Worm (Caenorhabditis elegans) whole organism, L1 larva: ENCODE data around the gene dyn-1.

ENCODE experiments used
- C04F5.9 ChIP-seq: sonication (generic microtip); optimal IDR thresholded peaks from 2 replicates; lab custom pipeline; 2016; ENCODE audit warnings: missing genetic modification characterization, missing compliant biosample characterization
- C16A3.4 ChIP-seq: fragments of 150-350 bp; optimal IDR thresholded peaks from 2 replicates; lab custom pipeline; 2014; ENCODE audit warnings: missing biosample characterization, missing genetic modification characterization
- C34B4.2 ChIP-seq: sonication (generic microtip); optimal IDR thresholded peaks from 2 replicates; lab custom pipeline; 2017; ENCODE audit warnings: mild to moderate bottlenecking, missing genetic modification characterization, missing compliant biosample characterization
- Y116A8C.19 ChIP-seq: sonication (generic microtip); optimal IDR thresholded peaks from 2 replicates; lab custom pipeline; 2016; ENCODE audit warnings: missing compliant biosample characterization, missing genetic modification characterization, borderline replicate concordance
- aha-1 ChIP-seq: fragments of 150-350 bp; optimal IDR thresholded peaks from 2 replicates; lab custom pipeline; 2014; ENCODE audit warnings: missing biosample characterization, missing genetic modification characterization
- alr-1 ChIP-seq: fragments of 200-800 bp; sonication (Bioruptor generic); optimal IDR thresholded peaks from 2 replicates; lab custom pipeline; 2018; ENCODE audit warnings: borderline replicate concordance, mild to moderate bottlenecking, missing genetic modification characterization, missing compliant biosample characterization
- aly-2 ChIP-seq: fragments of 150-350 bp; optimal IDR thresholded peaks from 2 replicates; lab custom pipeline; 2014; ENCODE audit warnings: missing biosample characterization, missing genetic modification characterization
- ama-1 ChIP-seq: fragments of 150-350 bp; optimal IDR thresholded peaks from 2 replicates; lab custom pipeline; 2014
- blmp-1 ChIP-seq: fragments of 150-350 bp; optimal IDR thresholded peaks from 2 replicates; lab custom pipeline; 2014; ENCODE audit warnings: missing biosample characterization, missing genetic modification characterization
- ceh-8 ChIP-seq: fragments of 200-800 bp; sonication (Bioruptor generic); optimal IDR thresholded peaks from 2 replicates; lab custom pipeline; 2018; ENCODE audit warnings: mild to moderate bottlenecking, missing genetic modification characterization, moderate library complexity, missing compliant biosample characterization
- ceh-82 ChIP-seq, 3 experiments: fragments of 150-350 bp in 1 of 3; sonication (generic microtip) in 2 of 3; optimal IDR thresholded peaks; 2 replicates each; lab custom pipeline; 2014 to 2017; ENCODE audit warnings: missing biosample characterization in 3 of 3, missing genetic modification characterization in 3 of 3
- ceh-88 ChIP-seq: fragments of 200-800 bp; sonication (Bioruptor generic); IDR thresholded peaks from 2 replicates; pipeline ENCODE4 v1.3.6; 2022; ENCODE audit warnings: missing genetic modification characterization, missing compliant biosample characterization
- dsc-1 ChIP-seq: sonication (generic microtip); optimal IDR thresholded peaks from 2 replicates; lab custom pipeline; 2016; ENCODE audit warnings: mild to moderate bottlenecking, missing genetic modification characterization, missing compliant biosample characterization
- efl-1 ChIP-seq, 4 experiments: fragments of 150-350 bp; optimal IDR thresholded peaks in 3 of 4; peaks in 1 of 4; 1 replicate in 1 of 4; 2 replicates in 3 of 4; lab custom pipeline; 2014; ENCODE audit warnings: missing biosample characterization in 2 of 4, missing genetic modification characterization in 2 of 4, missing genetic modification reagents in 2 of 4
- efl-3 ChIP-seq: fragments of 200-800 bp; sonication (Bioruptor generic); optimal IDR thresholded peaks from 2 replicates; lab custom pipeline; 2018; ENCODE audit warnings: mild to moderate bottlenecking, missing genetic modification characterization, missing compliant biosample characterization
- elt-2 ChIP-seq: sonication (generic microtip); optimal IDR thresholded peaks from 2 replicates; lab custom pipeline; 2016; ENCODE audit warnings: missing genetic modification characterization, mild to moderate bottlenecking, inconsistent platforms, missing compliant biosample characterization, missing genetic modification reagents
- ets-5 ChIP-seq: fragments of 200-800 bp; sonication (Bioruptor generic); IDR thresholded peaks from 2 replicates; pipeline ENCODE4 v1.3.6; 2022; ENCODE audit warnings: missing genetic modification characterization, missing compliant biosample characterization
- fkh-10 ChIP-seq: sonication (generic microtip); optimal IDR thresholded peaks from 2 replicates; lab custom pipeline; 2017; ENCODE audit warnings: missing biosample characterization, missing genetic modification reagents, missing genetic modification characterization
- fkh-4 ChIP-seq: sonication (generic microtip); optimal IDR thresholded peaks from 2 replicates; lab custom pipeline; 2016; ENCODE audit warnings: missing compliant biosample characterization, missing genetic modification characterization, borderline replicate concordance
- fkh-8 ChIP-seq: sonication (generic microtip); optimal IDR thresholded peaks from 2 replicates; lab custom pipeline; 2016; ENCODE audit warnings: mild to moderate bottlenecking, missing genetic modification characterization, missing compliant biosample characterization
- fos-1 ChIP-seq: fragments of 150-350 bp; optimal IDR thresholded peaks from 2 replicates; lab custom pipeline; 2014; ENCODE audit warnings: missing biosample characterization, missing genetic modification characterization
- hlh-17 ChIP-seq: fragments of 200-800 bp; sonication (Bioruptor generic); optimal IDR thresholded peaks from 2 replicates; lab custom pipeline; 2018; ENCODE audit warnings: missing genetic modification characterization, mild to moderate bottlenecking, missing compliant biosample characterization, moderate library complexity, borderline replicate concordance
- hlh-4 ChIP-seq: sonication (generic microtip); optimal IDR thresholded peaks from 2 replicates; lab custom pipeline; 2016; ENCODE audit warnings: mild to moderate bottlenecking, missing genetic modification characterization, missing compliant biosample characterization
- irx-1 ChIP-seq: sonication (generic microtip); optimal IDR thresholded peaks from 2 replicates; lab custom pipeline; 2016; ENCODE audit warnings: missing genetic modification characterization, missing compliant biosample characterization
- lin-13 ChIP-seq: fragments of 150-350 bp; optimal IDR thresholded peaks from 2 replicates; lab custom pipeline; 2014; ENCODE audit warnings: missing biosample characterization, missing genetic modification reagents, missing genetic modification characterization
- lin-14 ChIP-seq: fragments of 200-800 bp; sonication (Bioruptor generic); optimal IDR thresholded peaks from 2 replicates; lab custom pipeline; 2018; ENCODE audit warnings: mild to moderate bottlenecking, missing genetic modification characterization, moderate library complexity, missing compliant biosample characterization
- lin-15B ChIP-seq: fragments of 150-350 bp; sonication (generic microtip); optimal IDR thresholded peaks from 3 replicates; lab custom pipeline; 2014; ENCODE audit warnings: missing biosample characterization, missing genetic modification characterization
- lin-35 ChIP-seq, 2 experiments: fragments of 150-350 bp; optimal IDR thresholded peaks; 2 replicates each; lab custom pipeline; 2014; ENCODE audit warnings: missing biosample characterization in 2 of 2, missing genetic modification characterization in 2 of 2, missing genetic modification reagents in 2 of 2
- lin-39 ChIP-seq: fragments of 150-350 bp; optimal IDR thresholded peaks from 2 replicates; lab custom pipeline; 2014; ENCODE audit warnings: missing biosample characterization, missing genetic modification reagents, missing genetic modification characterization
- lir-3 ChIP-seq: sonication (generic microtip); optimal IDR thresholded peaks from 2 replicates; lab custom pipeline; 2016; ENCODE audit warnings: mild to moderate bottlenecking, missing genetic modification characterization, moderate library complexity, missing compliant biosample characterization; ENCODE audit not compliant: poor library complexity
- lsy-2 ChIP-seq, 2 experiments: fragments of 150-350 bp; optimal IDR thresholded peaks; 2 replicates each; lab custom pipeline; 2014; ENCODE audit warnings: missing biosample characterization in 2 of 2, missing genetic modification characterization in 2 of 2
- mdl-1 ChIP-seq, 2 experiments: fragments of 150-350 bp; optimal IDR thresholded peaks; 2 replicates each; lab custom pipeline; 2014 to 2017; ENCODE audit warnings: missing biosample characterization in 2 of 2, missing genetic modification characterization in 2 of 2, inconsistent platforms in 1 of 2
- mep-1 ChIP-seq: fragments of 150-350 bp; optimal IDR thresholded peaks from 2 replicates; lab custom pipeline; 2014; ENCODE audit warnings: missing biosample characterization, missing genetic modification characterization
- nhr-11 ChIP-seq: fragments of 150-350 bp; optimal IDR thresholded peaks from 2 replicates; lab custom pipeline; 2014; ENCODE audit warnings: missing biosample characterization, missing genetic modification characterization
- nhr-12 ChIP-seq: sonication (generic microtip); optimal IDR thresholded peaks from 2 replicates; lab custom pipeline; 2017; ENCODE audit warnings: missing biosample characterization, missing genetic modification characterization
- nhr-20 ChIP-seq: sonication (generic microtip); optimal IDR thresholded peaks from 2 replicates; lab custom pipeline; 2016; ENCODE audit warnings: mild to moderate bottlenecking, missing genetic modification characterization, missing compliant biosample characterization
- nhr-237 ChIP-seq: fragments of 150-350 bp; optimal IDR thresholded peaks from 2 replicates; lab custom pipeline; 2014; ENCODE audit warnings: missing biosample characterization, missing genetic modification characterization
- nhr-28 ChIP-seq: fragments of 150-350 bp; optimal IDR thresholded peaks from 2 replicates; lab custom pipeline; 2014; ENCODE audit warnings: missing biosample characterization, missing genetic modification characterization
- nhr-47 ChIP-seq: sonication (generic microtip); optimal IDR thresholded peaks from 2 replicates; lab custom pipeline; 2016; ENCODE audit warnings: mild to moderate bottlenecking, missing genetic modification characterization, moderate library complexity, missing compliant biosample characterization
- nhr-71 ChIP-seq: sonication (generic microtip); optimal IDR thresholded peaks from 2 replicates; lab custom pipeline; 2016; ENCODE audit warnings: mild to moderate bottlenecking, missing genetic modification characterization, moderate library complexity, missing compliant biosample characterization
- nhr-77 ChIP-seq: fragments of 150-350 bp; optimal IDR thresholded peaks from 2 replicates; lab custom pipeline; 2014; ENCODE audit warnings: missing biosample characterization, missing genetic modification characterization
- nhr-84 ChIP-seq: sonication (generic microtip); optimal IDR thresholded peaks from 2 replicates; lab custom pipeline; 2017; ENCODE audit warnings: missing biosample characterization, missing genetic modification characterization
- nhr-85 ChIP-seq: sonication (generic microtip); peaks from one replicate; lab custom pipeline; 2016; ENCODE audit warnings: missing genetic modification characterization, inconsistent platforms, missing compliant biosample characterization
- rnt-1 ChIP-seq: sonication (generic microtip); optimal IDR thresholded peaks from 2 replicates; lab custom pipeline; 2016; ENCODE audit warnings: mild to moderate bottlenecking, missing genetic modification characterization, moderate library complexity, missing compliant biosample characterization
- skn-1 ChIP-seq: fragments of 150-350 bp; optimal IDR thresholded peaks from 2 replicates; lab custom pipeline; 2014; ENCODE audit warnings: missing biosample characterization, missing genetic modification characterization
- snpc-4 ChIP-seq: fragments of 150-350 bp; optimal IDR thresholded peaks from 2 replicates; lab custom pipeline; 2014; ENCODE audit warnings: missing biosample characterization, missing genetic modification characterization
- snu-23 ChIP-seq: sonication (generic microtip); optimal IDR thresholded peaks from 2 replicates; lab custom pipeline; 2016; ENCODE audit warnings: missing genetic modification characterization, missing compliant biosample characterization
- sox-4 ChIP-seq: sonication (generic microtip); optimal IDR thresholded peaks from 2 replicates; lab custom pipeline; 2016; ENCODE audit warnings: missing genetic modification characterization, missing compliant biosample characterization
- sptf-1 ChIP-seq: fragments of 150-350 bp; optimal IDR thresholded peaks from 2 replicates; lab custom pipeline; 2014; ENCODE audit warnings: missing biosample characterization, missing genetic modification characterization
- swsn-7 ChIP-seq: sonication (generic microtip); optimal IDR thresholded peaks from 2 replicates; lab custom pipeline; 2016; ENCODE audit warnings: missing genetic modification characterization, missing compliant biosample characterization
- tlp-1 ChIP-seq: fragments of 150-350 bp; optimal IDR thresholded peaks from 2 replicates; lab custom pipeline; 2014; ENCODE audit warnings: missing biosample characterization, missing genetic modification characterization
- unc-62 ChIP-seq: fragments of 150-350 bp; optimal IDR thresholded peaks from 2 replicates; lab custom pipeline; 2014; ENCODE audit warnings: missing biosample characterization, missing genetic modification reagents, missing genetic modification characterization
- unc-86 ChIP-seq: sonication (generic microtip); optimal IDR thresholded peaks from 2 replicates; lab custom pipeline; 2016; ENCODE audit warnings: missing genetic modification characterization, missing compliant biosample characterization
- unc-98 ChIP-seq: fragments of 200-800 bp; sonication (Bioruptor generic); IDR thresholded peaks from 2 replicates; pipeline ENCODE4 v1.3.6; 2022; ENCODE audit warnings: missing genetic modification characterization, missing compliant biosample characterization
- vab-15 ChIP-seq: sonication (generic microtip); optimal IDR thresholded peaks from 2 replicates; lab custom pipeline; 2017; ENCODE audit warnings: missing genotype, mild to moderate bottlenecking, missing genetic modification characterization, missing compliant biosample characterization

dyn-1 gene

DNA sequence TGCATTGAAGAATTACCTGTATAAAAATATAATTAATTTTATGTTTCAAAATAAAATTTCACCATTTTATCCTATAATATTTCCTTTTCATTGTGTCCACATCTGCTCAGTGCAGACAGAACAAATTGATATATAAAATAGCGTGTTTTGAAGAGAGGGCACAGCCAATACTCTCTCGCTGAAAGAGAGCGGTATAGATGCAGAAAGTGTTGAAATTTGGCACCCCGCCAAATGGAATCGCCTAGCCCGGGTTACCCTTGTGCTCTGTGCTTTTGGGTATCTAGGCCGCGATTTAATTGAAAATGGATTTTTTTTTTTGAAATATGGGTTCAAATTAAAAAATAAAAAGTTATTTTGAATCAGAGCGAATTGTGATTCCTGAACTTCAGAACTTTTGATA, 48.5 kb downstream of the dyn-1 start:
- no peak for TF ChIP-seq C04F5.9 (tag; lab: Kevin White, UChicago)
- peak in 1 of 2 experiments; percentile 21 for TF ChIP-seq efl-1 (optimal IDR thresholded peaks at IDR 0.05; lab: Kevin White, UChicago)
- TF ChIP-seq efl-1 (GFP tag; optimal IDR thresholded peaks at IDR 0.05 in 1 of 2; lab: Kevin White, UChicago): no peak
- TF ChIP-seq snpc-4: no peak
- TF ChIP-seq unc-62 (GFP tag; lab: Kevin White, UChicago): no peak
- no peak for TF ChIP-seq ceh-8
- TF ChIP-seq C16A3.4 (tag; lab: Kevin White, UChicago): no peak
- peak in 2 of 3 experiments; percentile 4 to 46 for TF ChIP-seq ceh-82 (tag; optimal IDR thresholded peaks at IDR 0.05; lab: Kevin White, UChicago)
- no peak for TF ChIP-seq lin-35 (GFP tag; optimal IDR thresholded peaks at IDR 0.05; lab: Kevin White, UChicago)
- TF ChIP-seq nhr-11 (tag; lab: Kevin White, UChicago): no peak
- TF ChIP-seq lsy-2 (tag; optimal IDR thresholded peaks at IDR 0.05; lab: Kevin White, UChicago): peak in 1 of 2 experiments; percentile 36
- peak; percentile 41 for TF ChIP-seq nhr-47 (tag; lab: Kevin White, UChicago)
- TF ChIP-seq nhr-77: no peak
- no peak for TF ChIP-seq fkh-4 (tag; lab: Kevin White, UChicago)
- TF ChIP-seq mep-1: peak; percentile 29
- TF ChIP-seq lir-3 (tag; lab: Kevin White, UChicago): no peak
- peak; percentile 16 for TF ChIP-seq snu-23 (GFP tag; lab: Kevin White, UChicago)
- TF ChIP-seq Y116A8C.19 (tag; lab: Kevin White, UChicago): no peak
- peak; percentile 64 for TF ChIP-seq lin-14 (GFP tag; lab: Kevin White, UChicago)
- TF ChIP-seq lin-15B (tag; lab: Kevin White, UChicago): no peak
- TF ChIP-seq nhr-28 (tag; lab: Kevin White, UChicago): no peak
- TF ChIP-seq vab-15 (tag; lab: Kevin White, UChicago): no peak
- TF ChIP-seq ets-5: no peak
- no peak for TF ChIP-seq ceh-88
- peak; percentile 15 for TF ChIP-seq swsn-7 (tag; lab: Kevin White, UChicago)
- peak; percentile 41 for TF ChIP-seq dsc-1
- TF ChIP-seq blmp-1 (tag; lab: Kevin White, UChicago): no peak
- TF ChIP-seq nhr-237: no peak
- TF ChIP-seq efl-3: no peak
- no peak for TF ChIP-seq fos-1 (tag; lab: Kevin White, UChicago)
- TF ChIP-seq fkh-8 (tag; lab: Kevin White, UChicago): peak; percentile 44
- no peak for TF ChIP-seq rnt-1 (tag; lab: Kevin White, UChicago)
- TF ChIP-seq mdl-1 (tag; optimal IDR thresholded peaks at IDR 0.05; lab: Kevin White, UChicago): no peak
- TF ChIP-seq aha-1 (tag; lab: Kevin White, UChicago): no peak
- TF ChIP-seq ama-1: no peak
- TF ChIP-seq alr-1 (tag; lab: Kevin White, UChicago): no peak
- peak; percentile 49 for TF ChIP-seq nhr-71
- TF ChIP-seq nhr-84: no peak
- peak; percentile 58 for TF ChIP-seq skn-1 (tag; lab: Kevin White, UChicago)

DNA sequence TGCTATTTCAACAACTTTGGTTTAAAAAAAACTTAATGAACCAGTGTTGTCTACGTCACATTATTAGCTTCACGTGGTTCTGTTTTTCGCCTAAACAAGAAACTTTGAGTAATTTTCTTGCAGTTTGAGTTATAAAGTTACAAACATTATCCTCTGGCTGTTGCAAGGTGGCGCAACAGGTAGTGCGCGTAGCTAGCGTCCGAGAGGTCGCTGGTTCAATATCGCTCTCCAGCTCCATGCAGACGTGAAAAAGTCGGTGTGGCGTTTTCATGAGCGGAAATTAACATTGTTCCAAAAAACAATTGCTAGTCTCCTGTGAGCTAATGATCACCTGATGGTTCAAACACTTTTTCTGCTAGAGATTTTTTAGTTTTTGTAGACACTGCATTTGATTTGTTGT, 50.6 kb downstream of the dyn-1 start:
- no peak for TF ChIP-seq unc-86 (tag; lab: Kevin White, UChicago)
- no peak for TF ChIP-seq sox-4
- TF ChIP-seq lin-13 (GFP tag; lab: Kevin White, UChicago): no peak
- TF ChIP-seq mep-1: peak; percentile 37
- TF ChIP-seq unc-98 (GFP tag; lab: Robert Waterston, UW): no peak
- no peak for TF ChIP-seq sptf-1
- no peak for TF ChIP-seq fkh-10
- TF ChIP-seq nhr-12 (tag; lab: Kevin White, UChicago): no peak
- no peak for TF ChIP-seq nhr-77
- no peak for TF ChIP-seq hlh-17 (GFP tag; lab: Kevin White, UChicago)
- no peak for TF ChIP-seq irx-1
- peak; percentile 37 for TF ChIP-seq elt-2
- no peak for TF ChIP-seq aly-2 (tag; lab: Kevin White, UChicago)
- TF ChIP-seq tlp-1: no peak
- TF ChIP-seq skn-1 (tag; lab: Kevin White, UChicago): no peak
- TF ChIP-seq nhr-20 (tag; lab: Kevin White, UChicago): peak; percentile 32
- TF ChIP-seq nhr-85: peak; percentile 76
- TF ChIP-seq hlh-4 (tag; lab: Kevin White, UChicago): no peak
- TF ChIP-seq lin-39: no peak
- TF ChIP-seq C34B4.2 (tag; lab: Kevin White, UChicago): no peak
- TF ChIP-seq ceh-88: no peak
- peak; percentile 50 for TF ChIP-seq snu-23 (GFP tag; lab: Kevin White, UChicago)
- TF ChIP-seq snpc-4: no peak
